Worm (Caenorhabditis elegans): ENCODE measurements around the gene C44B7.5.

The C44B7.5 gene

DNA sequence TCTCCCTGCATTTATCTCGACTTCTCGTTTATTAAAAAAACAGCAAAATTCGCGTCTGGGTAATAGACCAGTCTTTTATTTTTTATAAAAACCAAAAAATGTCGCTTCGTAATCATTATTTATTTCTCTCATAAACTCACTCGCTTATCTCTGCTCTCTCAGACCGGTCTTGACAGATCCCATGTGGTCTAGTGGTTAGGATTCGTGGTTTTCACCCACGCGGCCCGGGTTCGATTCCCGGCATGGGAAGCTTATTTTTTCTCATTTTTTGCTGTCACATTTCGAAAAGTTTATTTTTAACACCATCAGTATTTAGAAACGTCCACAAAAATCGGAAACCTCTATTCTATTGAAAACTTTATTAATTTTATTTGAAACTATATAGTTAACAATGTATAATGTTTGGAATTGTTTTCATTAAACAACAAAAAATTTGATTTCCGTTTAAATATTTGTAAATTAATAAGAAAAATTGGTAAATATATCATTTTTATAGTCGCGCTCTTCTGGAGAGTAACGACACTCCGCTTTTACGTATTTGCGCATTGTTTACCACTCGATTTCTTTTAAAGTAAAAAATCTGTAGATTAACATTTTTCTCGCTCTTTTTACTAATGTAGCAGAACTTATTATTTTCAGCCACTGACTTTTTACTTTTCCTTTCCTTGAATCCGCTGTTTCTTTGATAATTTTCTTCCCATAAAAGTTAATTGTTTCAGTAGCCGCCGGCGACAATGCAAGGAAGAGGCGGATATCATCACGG is 25.8 kb upstream of the C44B7.5 start, which contains the start of gene hrpl-1:
hrpl-1 (plus strand) TSS at position 713 of the 763 bp plus-strand sequence.
- TF ChIP-seq ztf-1 (GFP tag; conservative IDR thresholded peaks at IDR 0.05) (no peak), lsy-2 (tag; optimal IDR thresholded peaks at IDR 0.05) (peak in 1 of 2 experiments; percentile 19), C34F6.9 (tag; optimal IDR thresholded peaks at IDR 0.05) (peak; percentile 23), unc-55 (GFP tag; optimal IDR thresholded peaks at IDR 0.05) (peak; percentile 26), sma-3 (GFP tag; optimal IDR thresholded peaks at IDR 0.05) (peak; percentile 33), sma-9 (GFP tag; optimal IDR thresholded peaks at IDR 0.05) (peak; percentile 29), sma-9 (tag; optimal IDR thresholded peaks at IDR 0.05) (no peak), fos-1 (tag; optimal IDR thresholded peaks at IDR 0.05) (peak; percentile 40), lin-11 (tag; optimal IDR thresholded peaks at IDR 0.05) (no peak)

DNA sequence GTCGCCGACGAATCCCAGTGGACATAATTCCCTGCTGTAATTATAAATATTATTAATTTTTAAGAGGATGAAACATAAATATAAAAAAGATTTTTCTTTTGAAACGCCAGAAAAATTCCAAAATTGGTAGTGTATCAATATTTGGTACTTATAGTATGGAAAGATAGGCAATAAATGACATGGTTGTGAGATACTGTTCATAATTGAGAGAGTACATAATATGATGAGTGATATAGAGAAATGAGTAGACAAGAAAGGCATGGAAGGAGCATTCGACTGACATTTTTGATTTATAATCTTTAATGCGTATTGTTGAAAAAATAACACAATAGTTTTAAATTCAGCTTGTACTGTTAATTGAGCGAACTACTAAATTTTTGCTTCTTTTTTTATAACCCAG is 25.1 kb upstream of the C44B7.5 start, which contains the start of gene C44B7.11:
C44B7.11 (minus strand) TSS at position 34 of the 400 bp plus-strand sequence.
- TF ChIP-seq ztf-1 (GFP tag; conservative IDR thresholded peaks at IDR 0.05) (no peak), fos-1 (tag; optimal IDR thresholded peaks at IDR 0.05) (peak; percentile 52)

DNA sequence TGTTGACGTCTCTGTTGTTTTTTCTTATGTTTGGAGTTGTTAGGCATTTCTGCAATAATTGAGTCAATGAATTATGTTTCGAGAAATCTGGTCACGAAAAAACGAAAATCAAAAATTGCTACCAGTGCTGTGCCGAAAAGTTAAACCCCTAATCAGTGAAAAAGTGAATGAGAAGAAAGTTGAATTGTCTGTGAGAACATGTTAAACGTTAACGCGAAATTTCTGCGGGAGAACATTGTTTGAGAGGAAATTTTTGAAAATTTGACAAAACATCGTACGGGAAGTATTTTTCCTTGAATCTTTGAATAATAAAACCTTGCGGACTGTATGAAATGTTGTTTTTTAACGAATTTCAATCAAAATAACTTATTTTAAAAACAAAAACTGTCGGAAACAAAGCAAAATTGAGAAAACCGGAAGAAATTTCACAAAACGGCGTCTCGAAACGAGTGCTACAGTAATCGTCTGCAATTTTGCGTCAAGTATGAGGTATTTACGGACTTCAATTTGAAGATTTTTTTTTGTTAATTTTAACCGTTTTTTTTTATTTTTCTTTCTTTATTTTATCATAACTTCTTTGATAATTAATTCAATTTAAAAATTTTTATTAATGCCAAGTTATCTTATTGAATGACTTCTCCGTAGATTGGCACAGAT is 21.3 kb upstream of the C44B7.5 start, which contains the start of gene adal-1:
adal-1 (minus strand) TSS at position 51 of the 657 bp plus-strand sequence.
- no peak for TF ChIP-seq unc-55 (GFP tag; optimal IDR thresholded peaks at IDR 0.05)
- peak in 1 of 2 experiments; percentile 35 for TF ChIP-seq lsy-2 (tag; optimal IDR thresholded peaks at IDR 0.05)

DNA sequence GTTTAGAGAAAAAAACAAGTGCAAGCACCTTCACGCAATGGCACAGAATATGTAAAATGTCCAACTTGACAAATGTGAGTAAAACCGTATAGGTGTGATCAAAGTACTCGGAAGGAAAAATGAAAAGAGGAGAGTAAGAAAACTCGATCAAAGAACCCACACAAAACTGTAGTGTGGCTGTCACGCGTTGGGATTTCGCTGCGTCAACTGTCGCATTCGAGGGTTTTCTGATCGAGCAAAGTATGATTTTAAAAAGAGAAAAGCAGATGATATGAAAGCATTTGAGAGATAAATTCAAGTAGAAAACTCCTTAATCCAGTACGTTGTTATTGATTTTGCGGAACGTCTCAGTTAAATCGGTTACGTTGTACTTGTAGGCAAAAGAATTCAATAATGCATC is 19.4 kb upstream of the C44B7.5 start:
- TF ChIP-seq fos-1 (tag; optimal IDR thresholded peaks at IDR 0.05) (peak; percentile 64), crh-2 (tag; optimal IDR thresholded peaks at IDR 0.05) (peak; percentile 60), nhr-129 (tag; optimal IDR thresholded peaks at IDR 0.05) (peak; percentile 89), sma-3 (GFP tag; optimal IDR thresholded peaks at IDR 0.05) (peak; percentile 74), unc-62 (GFP tag; optimal IDR thresholded peaks at IDR 0.05) (no peak), C34F6.9 (tag; optimal IDR thresholded peaks at IDR 0.05) (peak; percentile 11), nhr-21 (tag; optimal IDR thresholded peaks at IDR 0.05) (peak; percentile 78), ZK546.5 (tag; optimal IDR thresholded peaks at IDR 0.05) (no peak), blmp-1 (tag; optimal IDR thresholded peaks at IDR 0.05; ENCODE audit: insufficient read depth) (peak; percentile 73), Y55F3AM.14 (GFP tag; optimal IDR thresholded peaks at IDR 0.05) (peak; percentile 6), nhr-77 (tag; optimal IDR thresholded peaks at IDR 0.05) (no peak), nhr-12 (tag; optimal IDR thresholded peaks at IDR 0.05) (no peak), mdl-1 (tag; optimal IDR thresholded peaks at IDR 0.05) (peak in 1 of 2 experiments; percentile 42), nhr-6 (tag; optimal IDR thresholded peaks at IDR 0.05) (peak; percentile 47), sma-9 (GFP tag; optimal IDR thresholded peaks at IDR 0.05) (peak; percentile 87), sma-9 (tag; optimal IDR thresholded peaks at IDR 0.05) (no peak), skn-1 (tag; optimal IDR thresholded peaks at IDR 0.05) (no peak), F13H6.1 (tag; optimal IDR thresholded peaks at IDR 0.05) (peak; percentile 68), gmeb-1 (tag; optimal IDR thresholded peaks at IDR 0.05) (peak; percentile 50), nhr-25 (tag; optimal IDR thresholded peaks at IDR 0.05) (peak; percentile 36), lsy-2 (tag; optimal IDR thresholded peaks at IDR 0.05) (peak in 1 of 2 experiments; percentile 47), ama-1 (optimal IDR thresholded peaks at IDR 0.05) (peak; percentile 59)

DNA sequence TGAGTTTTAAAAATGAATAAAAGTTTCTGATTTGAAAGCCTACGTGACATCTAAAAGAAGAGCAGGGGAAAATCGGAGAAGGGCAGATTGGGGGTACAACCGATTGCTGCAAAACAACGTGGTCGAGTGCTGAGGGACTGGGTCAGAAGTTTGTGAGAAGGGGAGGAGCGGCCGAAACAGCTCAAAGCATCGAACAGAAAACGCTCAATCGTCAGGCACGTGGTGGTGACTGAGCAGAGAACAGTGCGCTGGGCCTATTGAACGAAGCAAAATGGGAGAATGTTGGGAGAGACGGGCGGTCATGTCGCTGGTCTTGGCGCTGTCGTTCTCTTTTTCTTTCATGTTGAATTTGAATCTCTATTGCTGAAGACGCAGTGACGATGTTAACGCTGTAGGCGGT is 18.8 kb upstream of the C44B7.5 start:
- TF ChIP-seq egl-27 (tag; optimal IDR thresholded peaks at IDR 0.05) (peak; percentile 43), unc-55 (GFP tag; optimal IDR thresholded peaks at IDR 0.05) (peak; percentile 40), F13H6.1 (tag; optimal IDR thresholded peaks at IDR 0.05) (peak; percentile 63), ztf-4 (tag; optimal IDR thresholded peaks at IDR 0.05) (peak; percentile 13), ama-1 (optimal IDR thresholded peaks at IDR 0.05) (peak; percentile 88), sma-3 (GFP tag; optimal IDR thresholded peaks at IDR 0.05) (peak; percentile 54), crh-2 (tag; optimal IDR thresholded peaks at IDR 0.05) (peak; percentile 32), gmeb-1 (tag; optimal IDR thresholded peaks at IDR 0.05) (peak; percentile 7), elt-3 (tag; optimal IDR thresholded peaks at IDR 0.05) (no peak), lsy-2 (tag; optimal IDR thresholded peaks at IDR 0.05) (peak in 1 of 2 experiments; percentile 11), nhr-129 (tag; optimal IDR thresholded peaks at IDR 0.05) (peak; percentile 94), nhr-77 (tag; optimal IDR thresholded peaks at IDR 0.05) (no peak), nhr-12 (tag; optimal IDR thresholded peaks at IDR 0.05) (no peak), nhr-21 (tag; optimal IDR thresholded peaks at IDR 0.05) (peak; percentile 78), lin-11 (tag; optimal IDR thresholded peaks at IDR 0.05) (peak; percentile 26), snpc-4 (tag; optimal IDR thresholded peaks at IDR 0.05) (peak; percentile 21), C34F6.9 (tag; optimal IDR thresholded peaks at IDR 0.05) (peak; percentile 66), nhr-25 (tag; optimal IDR thresholded peaks at IDR 0.05) (peak; percentile 40), lin-13 (GFP tag; optimal IDR thresholded peaks at IDR 0.05) (peak; percentile 32), blmp-1 (tag; optimal IDR thresholded peaks at IDR 0.05; ENCODE audit: insufficient read depth) (peak; percentile 47), nhr-6 (tag; optimal IDR thresholded peaks at IDR 0.05) (no peak), ztf-11 (tag; optimal IDR thresholded peaks at IDR 0.05) (no peak), sem-4 (tag; optimal IDR thresholded peaks at IDR 0.05) (peak; percentile 58), fos-1 (tag; optimal IDR thresholded peaks at IDR 0.05) (peak; percentile 65), mdl-1 (tag; optimal IDR thresholded peaks at IDR 0.05) (peak; percentile 60 to 92), sma-9 (GFP tag; optimal IDR thresholded peaks at IDR 0.05) (peak; percentile 74), sma-9 (tag; optimal IDR thresholded peaks at IDR 0.05) (no peak), nhr-11 (tag; optimal IDR thresholded peaks at IDR 0.05) (no peak)
